Worm (Caenorhabditis elegans) whole organism, early embryonic: ENCODE data around the gene ensh-1.

ENCODE experiments used
- aly-1 ChIP-seq: sonication (generic microtip); optimal IDR thresholded peaks from 2 replicates; lab custom pipeline; 2016; ENCODE audit warnings: missing genetic modification characterization, missing compliant biosample characterization
- ama-1 ChIP-seq: fragments of 150-350 bp; optimal IDR thresholded peaks from 2 replicates; lab custom pipeline; 2014
- ceh-36 ChIP-seq: sonication (generic microtip); optimal IDR thresholded peaks from 2 replicates; lab custom pipeline; 2016; ENCODE audit warnings: missing genetic modification characterization, inconsistent platforms, missing compliant biosample characterization
- hmg-4 ChIP-seq: fragments of 200-800 bp; sonication (Bioruptor generic); optimal IDR thresholded peaks from 2 replicates; lab custom pipeline; 2018; ENCODE audit warnings: mild to moderate bottlenecking, missing genetic modification characterization, missing compliant biosample characterization
- pes-1 ChIP-seq: fragments of 200-800 bp; sonication (Bioruptor generic); IDR thresholded peaks from 2 replicates; pipeline ENCODE4 v1.3.6; 2022; ENCODE audit warnings: missing genetic modification reagents, missing genetic modification characterization, missing compliant biosample characterization

DNA sequence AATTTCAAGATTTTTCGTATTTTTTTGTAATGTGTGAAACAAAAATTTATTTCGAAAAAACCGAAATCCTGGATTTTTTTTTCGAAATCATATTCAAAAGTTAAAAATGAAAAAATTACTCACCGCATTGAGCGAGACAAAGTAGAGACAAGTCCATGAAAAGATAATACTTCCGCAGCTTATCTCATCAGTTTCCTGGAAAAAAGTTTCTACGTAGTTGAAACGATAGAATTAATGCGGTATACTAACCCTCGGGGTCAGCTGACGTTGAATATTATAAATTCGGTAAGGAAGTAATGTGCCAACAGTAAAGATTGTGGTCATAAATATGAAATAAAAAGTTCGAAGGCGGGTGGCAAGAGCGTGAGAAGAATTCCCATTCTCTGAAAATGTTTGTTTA is 52.8 kb downstream of the ensh-1 start:
- TF ChIP-seq hmg-4 (GFP tag; lab: Kevin White, UChicago) (no peak), ceh-36 (no peak), pes-1 (GFP tag; lab: Robert Waterston, UW) (no peak), ama-1 (lab: Kevin White, UChicago) (no peak), aly-1 (tag; lab: Kevin White, UChicago) (no peak)
